Worm (Caenorhabditis elegans) whole organism, dauer: ENCODE data around the gene clec-5.

ENCODE experiments used
- unc-62 ChIP-seq: sonication (generic microtip); optimal IDR thresholded peaks from 2 replicates; lab custom pipeline; 2017; ENCODE audit warnings: missing biosample characterization, missing genetic modification reagents, missing genetic modification characterization

The clec-5 gene

ce11 chrIII:4900260-4900659 is 16.9 kb upstream of the clec-5 start, which contains the start of gene tag-340:
Gene tag-340 (plus strand): TSS chrIII:4900508.
- no peak for TF ChIP-seq unc-62 (GFP tag; lab: Kevin White, UChicago)

ce11 chrIII:4899728-4900127 is 16.3 kb upstream of the clec-5 start:
- no peak for TF ChIP-seq unc-62 (GFP tag; lab: Kevin White, UChicago)

ce11 chrIII:4899035-4899578 is 15.7 kb upstream of the clec-5 start, which contains the start of gene nhl-2:
Gene nhl-2 (minus strand): TSS chrIII:4899085.
- no peak for TF ChIP-seq unc-62 (GFP tag; lab: Kevin White, UChicago)

ce11 chrIII:4895313-4895712 is 11.9 kb upstream of the clec-5 start:
- no peak for TF ChIP-seq unc-62 (GFP tag; lab: Kevin White, UChicago)

ce11 chrIII:4893540-4893939 is 10.1 kb upstream of the clec-5 start, which contains the start of gene F26F4.6:
Gene F26F4.6 (minus strand): TSS chrIII:4893640.
- TF ChIP-seq unc-62 (GFP tag; lab: Kevin White, UChicago): no peak

ce11 chrIII:4890997-4891396 is 7.6 kb upstream of the clec-5 start, which contains the start of gene F26F4.5:
Gene F26F4.5 (minus strand): TSS chrIII:4891252.
- no peak for TF ChIP-seq unc-62 (GFP tag; lab: Kevin White, UChicago)

- no peak for TF ChIP-seq unc-62 (GFP tag; lab: Kevin White, UChicago)
Measured at ce11 chrIII:4887291-4887690, 3.9 kb upstream of the clec-5 start, which contains the start of gene clec-6. Gene clec-6 (minus strand): TSS chrIII:4887444.

- no peak for TF ChIP-seq unc-62 (GFP tag; lab: Kevin White, UChicago)
Measured at ce11 chrIII:4881955-4882354, 1.5 kb downstream of the clec-5 start.

- TF ChIP-seq unc-62 (GFP tag; lab: Kevin White, UChicago): no peak
Measured at ce11 chrIII:4879445-4879844, 4.0 kb downstream of the clec-5 start, which contains the start of gene C35D10.1. Gene C35D10.1 (plus strand): TSS chrIII:4879745.

- no peak for TF ChIP-seq unc-62 (GFP tag; lab: Kevin White, UChicago)
Measured at ce11 chrIII:4878281-4878680, 5.1 kb downstream of the clec-5 start, which contains the start of the genes tost-1 and arx-6. Gene tost-1 (minus strand): TSS chrIII:4878311. Gene arx-6 (plus strand): TSS chrIII:4878658.

- TF ChIP-seq unc-62 (GFP tag; lab: Kevin White, UChicago): no peak
Measured at ce11 chrIII:4875663-4876062, 7.7 kb downstream of the clec-5 start.

- no peak for TF ChIP-seq unc-62 (GFP tag; lab: Kevin White, UChicago)
Measured at ce11 chrIII:4874671-4875070, 8.7 kb downstream of the clec-5 start, which contains the start of gene C35D10.12. Gene C35D10.12 (minus strand): TSS chrIII:4874771.

ce11 chrIII:4873395-4873794 is 10.0 kb downstream of the clec-5 start:
- no peak for TF ChIP-seq unc-62 (GFP tag; lab: Kevin White, UChicago)

- TF ChIP-seq unc-62 (GFP tag; lab: Kevin White, UChicago): no peak
Measured at ce11 chrIII:4870478-4870877, 12.9 kb downstream of the clec-5 start, which contains the start of gene gipc-1. Gene gipc-1 (plus strand): TSS chrIII:4870778.

ce11 chrIII:4868643-4869042 is 14.8 kb downstream of the clec-5 start, which contains the start of the genes msd-4 and C35D10.3:
Gene msd-4 (minus strand): TSS chrIII:4868743.
Gene C35D10.3 (plus strand): TSS chrIII:4868921.
- no peak for TF ChIP-seq unc-62 (GFP tag; lab: Kevin White, UChicago)

- no peak for TF ChIP-seq unc-62 (GFP tag; lab: Kevin White, UChicago)
Measured at ce11 chrIII:4866762-4867161, 16.6 kb downstream of the clec-5 start, which contains the start of gene C35D10.17. Gene C35D10.17 (plus strand): TSS chrIII:4867062.

ce11 chrIII:4863127-4863526 is 20.3 kb downstream of the clec-5 start, which contains the start of gene coq-8:
Gene coq-8 (plus strand): TSS chrIII:4863427.
- no peak for TF ChIP-seq unc-62 (GFP tag; lab: Kevin White, UChicago)
